Fruit fly (Drosophila melanogaster) whole organism, prepupa: ENCODE results near the gene tyn.

Experiments used
- CG10631 ChIP-seq: fragments of 200-800 bp; sonication (Bioruptor generic); optimal IDR thresholded peaks from 2 replicates; lab custom pipeline; 2016; ENCODE audit warnings: missing biosample characterization, missing genetic modification characterization
- CG11902 ChIP-seq: fragments of 200-800 bp; sonication (Bioruptor generic); optimal IDR thresholded peaks from 3 replicates; lab custom pipeline; 2016; ENCODE audit warnings: missing biosample characterization, missing genetic modification characterization
- CG16779 ChIP-seq: fragments of 200-800 bp; sonication (Bioruptor generic); optimal IDR thresholded peaks from 3 replicates; lab custom pipeline; 2017; ENCODE audit warnings: missing biosample characterization, mild to moderate bottlenecking, missing genetic modification characterization
- OdsH ChIP-seq: fragments of 200-800 bp; sonication (Bioruptor generic); optimal IDR thresholded peaks from 3 replicates; lab custom pipeline; 2016; ENCODE audit warnings: missing biosample characterization, missing genetic modification characterization

DNA sequence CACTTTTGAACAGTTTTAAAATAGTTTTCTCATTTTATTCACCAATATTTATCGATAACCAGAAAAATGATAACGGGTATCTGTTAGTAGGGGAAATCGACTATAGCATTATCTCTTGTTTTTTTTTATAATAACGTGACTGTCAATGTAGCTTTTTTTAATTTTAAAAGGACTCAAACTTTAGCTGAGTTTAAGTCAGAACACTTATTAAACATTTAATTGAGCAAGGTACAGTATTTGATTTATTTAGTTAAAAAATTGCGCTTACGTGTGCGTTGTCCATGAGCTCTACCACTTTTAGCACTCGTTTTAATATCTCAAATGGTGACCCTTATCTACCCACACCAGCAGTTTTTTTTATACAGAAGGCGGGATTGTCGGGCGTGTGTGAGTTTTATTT, 9.6 kb upstream of the tyn start:
- no peak for TF ChIP-seq CG16779
- TF ChIP-seq OdsH (GFP tag; lab: Kevin White, UChicago), result no peak
- TF ChIP-seq CG10631 (GFP tag; lab: Kevin White, UChicago), result no peak
- TF ChIP-seq CG11902 (GFP tag; lab: Kevin White, UChicago), result no peak
